Worm (Caenorhabditis elegans) whole organism, L1 larva: Measurements from ENCODE around the gene srx-136.

Experiments
- C16A3.4 ChIP-seq: fragments of 150-350 bp; optimal IDR thresholded peaks from 2 replicates; lab custom pipeline; 2014; ENCODE audit warnings: missing biosample characterization, missing genetic modification characterization
- C34B4.2 ChIP-seq: sonication (generic microtip); optimal IDR thresholded peaks from 2 replicates; lab custom pipeline; 2017; ENCODE audit warnings: mild to moderate bottlenecking, missing genetic modification characterization, missing compliant biosample characterization
- Y116A8C.19 ChIP-seq: sonication (generic microtip); optimal IDR thresholded peaks from 2 replicates; lab custom pipeline; 2016; ENCODE audit warnings: missing compliant biosample characterization, missing genetic modification characterization, borderline replicate concordance
- aha-1 ChIP-seq: fragments of 150-350 bp; optimal IDR thresholded peaks from 2 replicates; lab custom pipeline; 2014; ENCODE audit warnings: missing biosample characterization, missing genetic modification characterization
- aly-2 ChIP-seq: fragments of 150-350 bp; optimal IDR thresholded peaks from 2 replicates; lab custom pipeline; 2014; ENCODE audit warnings: missing biosample characterization, missing genetic modification characterization
- ama-1 ChIP-seq: fragments of 150-350 bp; optimal IDR thresholded peaks from 2 replicates; lab custom pipeline; 2014
- blmp-1 ChIP-seq: fragments of 150-350 bp; optimal IDR thresholded peaks from 2 replicates; lab custom pipeline; 2014; ENCODE audit warnings: missing biosample characterization, missing genetic modification characterization
- ces-1 ChIP-seq: fragments of 150-350 bp; optimal IDR thresholded peaks from 2 replicates; lab custom pipeline; 2014; ENCODE audit warnings: missing biosample characterization, missing genetic modification reagents, missing genetic modification characterization
- dpl-1 ChIP-seq, 3 experiments: fragments of 150-350 bp in 2 of 3; sonication (generic microtip) in 1 of 3; optimal IDR thresholded peaks; 2 replicates each; lab custom pipeline; 2014 to 2017; ENCODE audit warnings: missing biosample characterization in 3 of 3, missing genetic modification characterization in 3 of 3, missing genetic modification reagents in 3 of 3
- efl-1 ChIP-seq, 4 experiments: fragments of 150-350 bp; optimal IDR thresholded peaks in 3 of 4; peaks in 1 of 4; 1 replicate in 1 of 4; 2 replicates in 3 of 4; lab custom pipeline; 2014; ENCODE audit warnings: missing biosample characterization in 2 of 4, missing genetic modification characterization in 2 of 4, missing genetic modification reagents in 2 of 4
- efl-3 ChIP-seq: fragments of 200-800 bp; sonication (Bioruptor generic); optimal IDR thresholded peaks from 2 replicates; lab custom pipeline; 2018; ENCODE audit warnings: mild to moderate bottlenecking, missing genetic modification characterization, missing compliant biosample characterization
- egl-13 ChIP-seq: sonication (generic microtip); optimal IDR thresholded peaks from 2 replicates; lab custom pipeline; 2016; ENCODE audit warnings: missing genotype, missing genetic modification reagents, missing genetic modification characterization, missing compliant biosample characterization
- elt-2 ChIP-seq: sonication (generic microtip); optimal IDR thresholded peaks from 2 replicates; lab custom pipeline; 2016; ENCODE audit warnings: missing genetic modification characterization, mild to moderate bottlenecking, inconsistent platforms, missing compliant biosample characterization, missing genetic modification reagents
- elt-3 ChIP-seq, 6 experiments: fragments of 150-350 bp in 1 of 6; sonication (generic microtip); optimal IDR thresholded peaks; 2 replicates each; lab custom pipeline; 2017 to 2018; ENCODE audit warnings: missing biosample characterization in 6 of 6, missing genetic modification characterization in 6 of 6, inconsistent platforms in 1 of 6
- ets-5 ChIP-seq: fragments of 200-800 bp; sonication (Bioruptor generic); IDR thresholded peaks from 2 replicates; pipeline ENCODE4 v1.3.6; 2022; ENCODE audit warnings: missing genetic modification characterization, missing compliant biosample characterization
- fkh-10 ChIP-seq: sonication (generic microtip); optimal IDR thresholded peaks from 2 replicates; lab custom pipeline; 2017; ENCODE audit warnings: missing biosample characterization, missing genetic modification reagents, missing genetic modification characterization
- fkh-4 ChIP-seq: sonication (generic microtip); optimal IDR thresholded peaks from 2 replicates; lab custom pipeline; 2016; ENCODE audit warnings: missing compliant biosample characterization, missing genetic modification characterization, borderline replicate concordance
- grh-1 ChIP-seq: fragments of 200-800 bp; sonication (Bioruptor generic); IDR thresholded peaks from 2 replicates; pipeline ENCODE4 v1.3.6; 2022; ENCODE audit warnings: missing genetic modification reagents, missing genetic modification characterization, missing compliant biosample characterization
- hlh-17 ChIP-seq: fragments of 200-800 bp; sonication (Bioruptor generic); optimal IDR thresholded peaks from 2 replicates; lab custom pipeline; 2018; ENCODE audit warnings: missing genetic modification characterization, mild to moderate bottlenecking, missing compliant biosample characterization, moderate library complexity, borderline replicate concordance
- hlh-4 ChIP-seq: sonication (generic microtip); optimal IDR thresholded peaks from 2 replicates; lab custom pipeline; 2016; ENCODE audit warnings: mild to moderate bottlenecking, missing genetic modification characterization, missing compliant biosample characterization
- irx-1 ChIP-seq: sonication (generic microtip); optimal IDR thresholded peaks from 2 replicates; lab custom pipeline; 2016; ENCODE audit warnings: missing genetic modification characterization, missing compliant biosample characterization
- isw-1 ChIP-seq: fragments of 200-800 bp; sonication (Bioruptor generic); IDR thresholded peaks from 2 replicates; pipeline ENCODE4 v1.3.6; 2022; ENCODE audit warnings: missing genetic modification characterization, missing compliant biosample characterization
- jun-1 ChIP-seq: fragments of 150-350 bp; optimal IDR thresholded peaks from 2 replicates; lab custom pipeline; 2014; ENCODE audit warnings: missing biosample characterization, missing genetic modification reagents, missing genetic modification characterization
- lin-14 ChIP-seq: fragments of 200-800 bp; sonication (Bioruptor generic); optimal IDR thresholded peaks from 2 replicates; lab custom pipeline; 2018; ENCODE audit warnings: mild to moderate bottlenecking, missing genetic modification characterization, moderate library complexity, missing compliant biosample characterization
- lin-35 ChIP-seq, 2 experiments: fragments of 150-350 bp; optimal IDR thresholded peaks; 2 replicates each; lab custom pipeline; 2014; ENCODE audit warnings: missing biosample characterization in 2 of 2, missing genetic modification characterization in 2 of 2, missing genetic modification reagents in 2 of 2
- lin-39 ChIP-seq: fragments of 150-350 bp; optimal IDR thresholded peaks from 2 replicates; lab custom pipeline; 2014; ENCODE audit warnings: missing biosample characterization, missing genetic modification reagents, missing genetic modification characterization
- lsy-2 ChIP-seq, 2 experiments: fragments of 150-350 bp; optimal IDR thresholded peaks; 2 replicates each; lab custom pipeline; 2014; ENCODE audit warnings: missing biosample characterization in 2 of 2, missing genetic modification characterization in 2 of 2
- mab-9 ChIP-seq: fragments of 200-800 bp; sonication (Bioruptor generic); IDR thresholded peaks from 2 replicates; pipeline ENCODE4 v1.3.6; 2022; ENCODE audit warnings: missing genetic modification reagents, missing genetic modification characterization, missing compliant biosample characterization
- mdl-1 ChIP-seq, 2 experiments: fragments of 150-350 bp; optimal IDR thresholded peaks; 2 replicates each; lab custom pipeline; 2014 to 2017; ENCODE audit warnings: missing biosample characterization in 2 of 2, missing genetic modification characterization in 2 of 2, inconsistent platforms in 1 of 2
- mep-1 ChIP-seq: fragments of 150-350 bp; optimal IDR thresholded peaks from 2 replicates; lab custom pipeline; 2014; ENCODE audit warnings: missing biosample characterization, missing genetic modification characterization
- nhr-12 ChIP-seq: sonication (generic microtip); optimal IDR thresholded peaks from 2 replicates; lab custom pipeline; 2017; ENCODE audit warnings: missing biosample characterization, missing genetic modification characterization
- nhr-19 ChIP-seq: fragments of 200-800 bp; sonication (Bioruptor generic); conservative IDR thresholded peaks from 2 replicates; pipeline ENCODE4 v1.3.6; 2022; ENCODE audit warnings: missing genetic modification characterization, missing compliant biosample characterization
- nhr-20 ChIP-seq: sonication (generic microtip); optimal IDR thresholded peaks from 2 replicates; lab custom pipeline; 2016; ENCODE audit warnings: mild to moderate bottlenecking, missing genetic modification characterization, missing compliant biosample characterization
- nhr-28 ChIP-seq: fragments of 150-350 bp; optimal IDR thresholded peaks from 2 replicates; lab custom pipeline; 2014; ENCODE audit warnings: missing biosample characterization, missing genetic modification characterization
- nhr-71 ChIP-seq: sonication (generic microtip); optimal IDR thresholded peaks from 2 replicates; lab custom pipeline; 2016; ENCODE audit warnings: mild to moderate bottlenecking, missing genetic modification characterization, moderate library complexity, missing compliant biosample characterization
- nhr-85 ChIP-seq: sonication (generic microtip); peaks from one replicate; lab custom pipeline; 2016; ENCODE audit warnings: missing genetic modification characterization, inconsistent platforms, missing compliant biosample characterization
- nhr-90 ChIP-seq: sonication (generic microtip); optimal IDR thresholded peaks from 2 replicates; lab custom pipeline; 2016; ENCODE audit warnings: mild to moderate bottlenecking, missing genetic modification characterization, missing compliant biosample characterization; ENCODE audit not compliant: poor library complexity
- pax-3 ChIP-seq: fragments of 200-800 bp; sonication (Bioruptor generic); optimal IDR thresholded peaks from 2 replicates; lab custom pipeline; 2018; ENCODE audit warnings: mild to moderate bottlenecking, missing genetic modification characterization, moderate library complexity, missing compliant biosample characterization
- rnt-1 ChIP-seq: sonication (generic microtip); optimal IDR thresholded peaks from 2 replicates; lab custom pipeline; 2016; ENCODE audit warnings: mild to moderate bottlenecking, missing genetic modification characterization, moderate library complexity, missing compliant biosample characterization
- skn-1 ChIP-seq: fragments of 150-350 bp; optimal IDR thresholded peaks from 2 replicates; lab custom pipeline; 2014; ENCODE audit warnings: missing biosample characterization, missing genetic modification characterization
- snu-23 ChIP-seq: sonication (generic microtip); optimal IDR thresholded peaks from 2 replicates; lab custom pipeline; 2016; ENCODE audit warnings: missing genetic modification characterization, missing compliant biosample characterization
- swsn-7 ChIP-seq: sonication (generic microtip); optimal IDR thresholded peaks from 2 replicates; lab custom pipeline; 2016; ENCODE audit warnings: missing genetic modification characterization, missing compliant biosample characterization
- tbx-2 ChIP-seq: sonication (generic microtip); optimal IDR thresholded peaks from 2 replicates; lab custom pipeline; 2016; ENCODE audit warnings: missing genetic modification characterization, missing compliant biosample characterization
- unc-30 ChIP-seq: sonication (generic microtip); optimal IDR thresholded peaks from 2 replicates; lab custom pipeline; 2017; ENCODE audit warnings: missing biosample characterization, missing genetic modification characterization
- unc-62 ChIP-seq: fragments of 150-350 bp; optimal IDR thresholded peaks from 2 replicates; lab custom pipeline; 2014; ENCODE audit warnings: missing biosample characterization, missing genetic modification reagents, missing genetic modification characterization
- zip-4 ChIP-seq: fragments of 200-800 bp; sonication (Bioruptor generic); optimal IDR thresholded peaks from 2 replicates; lab custom pipeline; 2018; ENCODE audit warnings: mild to moderate bottlenecking, missing genetic modification characterization, moderate library complexity, missing compliant biosample characterization

srx-136 gene

ce11 chrV:13891489-13891888, 34.3 kb downstream of the srx-136 start:
- no peak for TF ChIP-seq efl-3 (GFP tag; lab: Kevin White, UChicago)
- TF ChIP-seq ces-1 (GFP tag; lab: Kevin White, UChicago): no peak
- no peak for TF ChIP-seq snu-23
- TF ChIP-seq lin-35 (GFP tag; optimal IDR thresholded peaks at IDR 0.05; lab: Kevin White, UChicago): no peak
- TF ChIP-seq skn-1 (tag; lab: Kevin White, UChicago): no peak
- no peak for TF ChIP-seq mab-9 (GFP tag; lab: Robert Waterston, UW)
- TF ChIP-seq jun-1: no peak
- TF ChIP-seq C34B4.2 (tag; lab: Kevin White, UChicago): no peak
- TF ChIP-seq nhr-19: 0 out of 2 replicates have a peak, but pooled peaks have one; percentile 13
- peak; percentile 59 for TF ChIP-seq elt-2 (tag; lab: Kevin White, UChicago)
- no peak for TF ChIP-seq fkh-10 (GFP tag; lab: Kevin White, UChicago)
- no peak for TF ChIP-seq nhr-28
- no peak for TF ChIP-seq egl-13 (tag; lab: Kevin White, UChicago)
- TF ChIP-seq pax-3 (tag; lab: Kevin White, UChicago): no peak
- TF ChIP-seq nhr-20 (tag; lab: Kevin White, UChicago): peak; percentile 33
- TF ChIP-seq hlh-17 (GFP tag; lab: Kevin White, UChicago): no peak
- TF ChIP-seq nhr-85 (tag; lab: Kevin White, UChicago): peak; percentile 63
- TF ChIP-seq aha-1 (tag; lab: Kevin White, UChicago): no peak
- peak; percentile 40 for TF ChIP-seq nhr-71 (tag; lab: Kevin White, UChicago)
- TF ChIP-seq zip-4 (GFP tag; lab: Kevin White, UChicago): no peak
- TF ChIP-seq ama-1 (lab: Kevin White, UChicago): no peak
- TF ChIP-seq unc-62 (GFP tag; lab: Kevin White, UChicago): no peak
- TF ChIP-seq nhr-12 (tag; lab: Kevin White, UChicago): no peak
- no peak for TF ChIP-seq fkh-4

DNA sequence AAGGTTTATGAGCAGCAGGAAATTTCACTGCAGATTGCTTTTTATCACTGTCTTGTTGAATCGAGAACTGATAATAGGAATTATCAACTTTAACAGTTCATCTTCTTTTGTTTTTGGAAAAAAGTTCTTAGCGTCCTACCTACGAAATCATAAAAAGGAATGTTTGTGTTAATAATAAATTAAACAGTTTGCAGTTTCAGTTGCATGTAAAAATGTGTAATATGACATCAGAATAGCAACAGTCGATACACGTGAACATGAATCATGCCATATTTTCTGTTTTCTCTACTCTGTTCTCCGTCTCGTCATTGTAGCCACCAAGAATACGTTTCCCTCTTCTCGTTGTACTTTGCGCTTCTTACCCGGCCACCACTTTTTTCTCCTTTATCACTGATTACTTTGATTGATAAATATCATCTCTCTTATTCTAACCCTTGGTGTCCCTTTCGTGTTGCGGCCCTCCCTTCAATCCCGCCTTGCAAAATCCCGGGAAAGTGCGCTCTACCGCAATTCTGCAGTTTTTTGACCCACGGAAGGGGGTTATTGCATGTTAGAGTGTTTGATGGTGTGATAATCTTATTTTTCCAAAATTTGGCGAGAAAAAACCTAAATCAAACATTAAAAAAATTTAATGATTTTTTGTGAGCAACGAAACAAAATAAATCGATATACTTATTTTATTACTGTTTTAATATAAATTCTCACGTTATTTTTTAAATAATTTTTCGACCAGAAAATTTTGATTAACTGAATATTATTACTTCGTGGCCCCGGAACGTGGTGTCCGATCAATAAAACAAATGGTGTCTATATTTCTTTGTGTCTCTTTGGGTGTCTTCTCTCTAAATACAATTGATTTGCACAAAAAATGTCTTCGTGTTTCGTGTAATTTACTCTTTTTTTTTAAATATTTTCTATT, 35.5 kb downstream of the srx-136 start, which contains the start of gene sptl-3:
Gene sptl-3 (plus strand): TSS at position 869 of the 919 bp plus-strand sequence.
- TF ChIP-seq isw-1 (GFP tag; lab: Robert Waterston, UW) (no peak), ets-5 (no peak), hlh-17 (GFP tag; lab: Kevin White, UChicago) (no peak), lin-14 (peak; percentile 69), mep-1 (tag; lab: Kevin White, UChicago) (peak; percentile 46), skn-1 (tag; lab: Kevin White, UChicago) (peak; percentile 48), Y116A8C.19 (tag; lab: Kevin White, UChicago) (no peak), nhr-85 (tag; lab: Kevin White, UChicago) (peak; percentile 77), lsy-2 (tag; optimal IDR thresholded peaks at IDR 0.05; lab: Kevin White, UChicago) (peak in 1 of 2 experiments; percentile 42), nhr-90 (tag; lab: Kevin White, UChicago) (peak; percentile 14), blmp-1 (tag; lab: Kevin White, UChicago) (peak; percentile 83), nhr-19 (peak; percentile 53), tbx-2 (tag; lab: Kevin White, UChicago) (peak; percentile 44), nhr-28 (no peak), nhr-71 (tag; lab: Kevin White, UChicago) (peak; percentile 75), hlh-4 (tag; lab: Kevin White, UChicago) (no peak), elt-2 (tag; lab: Kevin White, UChicago) (peak; percentile 77), dpl-1 (GFP tag; optimal IDR thresholded peaks at IDR 0.05; lab: Kevin White, UChicago) (peak in 2 of 3 experiments; percentile 22 to 55), grh-1 (no peak), efl-1 (optimal IDR thresholded peaks at IDR 0.05; lab: Kevin White, UChicago) (peak; percentile 4 to 22), efl-1 (GFP tag; optimal IDR thresholded peaks at IDR 0.05 in 1 of 2; lab: Kevin White, UChicago) (peak; percentile 10 to 88), aly-2 (tag; lab: Kevin White, UChicago) (no peak), lin-35 (GFP tag; optimal IDR thresholded peaks at IDR 0.05; lab: Kevin White, UChicago) (peak; percentile 23 to 57), C16A3.4 (tag; lab: Kevin White, UChicago) (peak; percentile 20), irx-1 (tag; lab: Kevin White, UChicago) (no peak), snu-23 (peak; percentile 65), elt-3 (tag; optimal IDR thresholded peaks at IDR 0.05; lab: Kevin White, UChicago) (peak in 2 of 6 experiments; percentile 49 to 81), ces-1 (GFP tag; lab: Kevin White, UChicago) (no peak), zip-4 (GFP tag; lab: Kevin White, UChicago) (no peak), nhr-20 (tag; lab: Kevin White, UChicago) (peak; percentile 68), lin-39 (tag; lab: Kevin White, UChicago) (no peak), mdl-1 (tag; optimal IDR thresholded peaks at IDR 0.05; lab: Kevin White, UChicago) (peak in 1 of 2 experiments; percentile 61), rnt-1 (tag; lab: Kevin White, UChicago) (peak; percentile 43), unc-30 (tag; lab: Kevin White, UChicago) (no peak), swsn-7 (tag; lab: Kevin White, UChicago) (no peak)
